Fruit fly (Drosophila melanogaster) whole organism, embryonic: ENCODE measurements around the gene CG33230.

ENCODE experiments used
- Antp ChIP-seq: fragments of 200-800 bp; sonication (Bioruptor generic); optimal IDR thresholded peaks from 3 replicates; lab custom pipeline; 2016; ENCODE audit warnings: missing biosample characterization, missing genetic modification characterization
- CG10209 ChIP-seq: fragments of 200-800 bp; sonication (Bioruptor generic); optimal IDR thresholded peaks from 3 replicates; lab custom pipeline; 2017; ENCODE audit warnings: missing biosample characterization, mild to moderate bottlenecking, missing genetic modification characterization, missing genetic modification reagents
- CG11504 ChIP-seq: fragments of 200-800 bp; sonication (Bioruptor generic); optimal IDR thresholded peaks from 3 replicates; lab custom pipeline; 2019; ENCODE audit warnings: missing biosample characterization, mild to moderate bottlenecking, missing genetic modification characterization, moderate library complexity
- CG11695 ChIP-seq: fragments of 200-800 bp; sonication (Bioruptor generic); IDR thresholded peaks from 3 replicates; pipeline ENCODE4 v1.3.6; 2022; ENCODE audit warnings: missing biosample characterization, missing genetic modification characterization
- CG11696 ChIP-seq: fragments of 200-800 bp; sonication (Bioruptor generic); IDR thresholded peaks from 2 replicates; pipeline ENCODE4 v1.3.6; 2022; ENCODE audit warnings: missing biosample characterization, missing genetic modification characterization
- CG16813 ChIP-seq: fragments of 200-800 bp; sonication (Bioruptor generic); IDR thresholded peaks from 3 replicates; pipeline ENCODE4 v1.3.6; 2022; ENCODE audit warnings: missing biosample characterization, missing genetic modification characterization; ENCODE audit not compliant: partially characterized antibody
- CG17359 ChIP-seq: fragments of 200-800 bp; sonication (Bioruptor generic); optimal IDR thresholded peaks from 3 replicates; lab custom pipeline; 2018; ENCODE audit warnings: missing biosample characterization, mild to moderate bottlenecking, missing genetic modification characterization, moderate library complexity
- CG17385 ChIP-seq: fragments of 200-800 bp; sonication (Bioruptor generic); optimal IDR thresholded peaks from 3 replicates; lab custom pipeline; 2018; ENCODE audit warnings: missing biosample characterization, mild to moderate bottlenecking, missing genetic modification characterization
- CG1832 ChIP-seq: fragments of 200-800 bp; sonication (Bioruptor generic); optimal IDR thresholded peaks from 2 replicates; lab custom pipeline; 2017; ENCODE audit warnings: missing biosample characterization, mild to moderate bottlenecking, missing genetic modification characterization, inconsistent platforms
- CG18476 ChIP-seq: fragments of 200-800 bp; sonication (Bioruptor generic); optimal IDR thresholded peaks from 2 replicates; lab custom pipeline; 2016; ENCODE audit warnings: missing biosample characterization, mild to moderate bottlenecking, missing genetic modification characterization
- CG18764 ChIP-seq: fragments of 200-800 bp; sonication (Bioruptor generic); optimal IDR thresholded peaks from 3 replicates; lab custom pipeline; 2016; ENCODE audit warnings: missing biosample characterization, missing genetic modification characterization
- CG2120 ChIP-seq: fragments of 200-800 bp; sonication (Bioruptor generic); optimal IDR thresholded peaks from 3 replicates; lab custom pipeline; 2016; ENCODE audit warnings: missing biosample characterization, missing genetic modification characterization
- CG2129 ChIP-seq: fragments of 200-800 bp; sonication (Bioruptor generic); IDR thresholded peaks from 2 replicates; pipeline ENCODE4 v1.3.6; 2022; ENCODE audit warnings: missing biosample characterization, missing genetic modification characterization; ENCODE audit not compliant: partially characterized antibody
- CG2678 ChIP-seq: fragments of 200-800 bp; sonication (Bioruptor generic); optimal IDR thresholded peaks from 3 replicates; lab custom pipeline; 2019; ENCODE audit warnings: missing biosample characterization, mild to moderate bottlenecking, missing genetic modification characterization, moderate library complexity
- CG32767 ChIP-seq: fragments of 200-800 bp; sonication (Bioruptor generic); IDR thresholded peaks from 2 replicates; pipeline ENCODE4 v1.3.6; 2022; ENCODE audit warnings: missing biosample characterization, missing genetic modification characterization
- CG3407 ChIP-seq: fragments of 200-800 bp; sonication (Bioruptor generic); optimal IDR thresholded peaks from 2 replicates; lab custom pipeline; 2018; ENCODE audit warnings: missing biosample characterization, mild to moderate bottlenecking, missing genetic modification characterization
- CG3847 ChIP-seq: fragments of 200-800 bp; sonication (Bioruptor generic); IDR thresholded peaks from 2 replicates; pipeline ENCODE4 v1.3.6; 2022; ENCODE audit warnings: missing biosample characterization, missing genetic modification characterization
- CG5953 ChIP-seq: fragments of 200-800 bp; sonication (Bioruptor generic); IDR thresholded peaks from 2 replicates; pipeline ENCODE4 v1.3.6; 2022; ENCODE audit warnings: missing biosample characterization, missing genetic modification characterization
- CG7372 ChIP-seq: fragments of 200-800 bp; sonication (Bioruptor generic); IDR thresholded peaks from 2 replicates; pipeline ENCODE4 v1.3.6; 2022; ENCODE audit warnings: missing biosample characterization, missing genetic modification characterization
- CG7963 ChIP-seq: fragments of 200-800 bp; sonication (Bioruptor generic); IDR thresholded peaks from 3 replicates; pipeline ENCODE4 v1.3.6; 2022; ENCODE audit warnings: missing biosample characterization, missing genetic modification characterization; ENCODE audit not compliant: partially characterized antibody
- CG8281 ChIP-seq: fragments of 200-800 bp; sonication (Bioruptor generic); optimal IDR thresholded peaks from 2 replicates; lab custom pipeline; 2018; ENCODE audit warnings: missing biosample characterization, mild to moderate bottlenecking, missing genetic modification characterization, moderate library complexity
- CG8924 ChIP-seq: fragments of 200-800 bp; optimal IDR thresholded peaks from 3 replicates; lab custom pipeline; 2019; ENCODE audit warnings: missing biosample characterization, mild to moderate bottlenecking, missing genetic modification characterization, moderate library complexity
- CG9215 ChIP-seq: fragments of 200-800 bp; sonication (Bioruptor generic); IDR thresholded peaks from 2 replicates; pipeline ENCODE4 v1.3.6; 2022; ENCODE audit warnings: missing biosample characterization, missing genetic modification characterization
- CG9817 ChIP-seq: fragments of 200-800 bp; sonication (Bioruptor generic); optimal IDR thresholded peaks from 2 replicates; lab custom pipeline; 2018; ENCODE audit warnings: missing biosample characterization, mild to moderate bottlenecking, missing genetic modification characterization, moderate library complexity
- Camta ChIP-seq: fragments of 200-800 bp; sonication (Bioruptor generic); optimal IDR thresholded peaks from 2 replicates; lab custom pipeline; 2016; ENCODE audit warnings: missing biosample characterization, missing genetic modification characterization
- D19B ChIP-seq: fragments of 200-800 bp; sonication (Bioruptor generic); optimal IDR thresholded peaks from 2 replicates; lab custom pipeline; 2017; ENCODE audit warnings: missing biosample characterization, mild to moderate bottlenecking, missing genetic modification characterization
- Dll ChIP-seq: fragments of 200-800 bp; sonication (Bioruptor generic); IDR thresholded peaks from 4 replicates; pipeline ENCODE4 v1.3.6; 2022; ENCODE audit warnings: missing biosample characterization, missing genetic modification characterization; ENCODE audit not compliant: partially characterized antibody
- E2f1 ChIP-seq: fragments of 200-800 bp; sonication (Bioruptor generic); IDR thresholded peaks from 2 replicates; pipeline ENCODE4 v1.3.6; 2022; ENCODE audit warnings: missing biosample characterization, missing genetic modification characterization
- Hey ChIP-seq: fragments of 200-800 bp; sonication (Bioruptor generic); optimal IDR thresholded peaks from 3 replicates; lab custom pipeline; 2018; ENCODE audit warnings: missing biosample characterization, mild to moderate bottlenecking, missing genetic modification characterization
- NFAT ChIP-seq: fragments of 200-800 bp; sonication (Bioruptor generic); IDR thresholded peaks from 2 replicates; pipeline ENCODE4 v1.3.6; 2022; ENCODE audit warnings: missing biosample characterization, missing genetic modification characterization
- Ravus ChIP-seq: fragments of 200-800 bp; sonication (Bioruptor generic); IDR thresholded peaks from 2 replicates; pipeline ENCODE4 v1.3.6; 2022; ENCODE audit warnings: missing biosample characterization, missing genetic modification characterization
- Stat92E ChIP-seq, 3 experiments: fragments of >200 bp in 2 of 3; fragments of 200-800 bp in 1 of 3; sonication (Bioruptor generic) in 1 of 3; optimal IDR thresholded peaks; 2 replicates each; lab custom pipeline; 2017 to 2019; ENCODE audit warnings: missing biosample characterization in 3 of 3, missing genetic modification characterization in 3 of 3, mild to moderate bottlenecking in 1 of 3, moderate library complexity in 1 of 3
- amos ChIP-seq: fragments of 200-800 bp; sonication (Bioruptor generic); IDR thresholded peaks from 2 replicates; pipeline ENCODE4 v1.3.6; 2022; ENCODE audit warnings: missing biosample characterization, missing genetic modification characterization; ENCODE audit not compliant: partially characterized antibody
- bowl ChIP-seq: fragments of 200-800 bp; sonication (Bioruptor generic); IDR thresholded peaks from 2 replicates; pipeline ENCODE4 v1.3.6; 2022; ENCODE audit warnings: missing biosample characterization, missing genetic modification characterization
- cato ChIP-seq: fragments of 200-800 bp; sonication (Bioruptor generic); optimal IDR thresholded peaks from 2 replicates; lab custom pipeline; 2016; ENCODE audit warnings: missing biosample characterization, missing genetic modification characterization, borderline replicate concordance
- dan ChIP-seq: fragments of 200-800 bp; sonication (Bioruptor generic); IDR thresholded peaks from 2 replicates; pipeline ENCODE4 v1.3.6; 2022; ENCODE audit warnings: missing biosample characterization, missing genetic modification characterization
- dpn ChIP-seq, 2 experiments: fragments of 200-800 bp; sonication (Bioruptor generic); optimal IDR thresholded peaks; 3 replicates each; lab custom pipeline; 2016; ENCODE audit warnings: missing biosample characterization in 2 of 2, missing genetic modification characterization in 2 of 2
- fd64A ChIP-seq: fragments of 200-800 bp; sonication (Bioruptor generic); optimal IDR thresholded peaks from 3 replicates; lab custom pipeline; 2018; ENCODE audit warnings: missing biosample characterization, mild to moderate bottlenecking, missing genetic modification characterization
- gcm2 ChIP-seq: fragments of 200-800 bp; sonication (Bioruptor generic); optimal IDR thresholded peaks from 2 replicates; lab custom pipeline; 2016; ENCODE audit warnings: missing biosample characterization, missing genetic modification characterization
- gem ChIP-seq: fragments of 200-800 bp; sonication (Bioruptor generic); optimal IDR thresholded peaks from 2 replicates; lab custom pipeline; 2019; ENCODE audit warnings: missing biosample characterization, mild to moderate bottlenecking, missing genetic modification characterization, moderate library complexity
- org-1 ChIP-seq: fragments of 200-800 bp; sonication (Bioruptor generic); optimal IDR thresholded peaks from 2 replicates; lab custom pipeline; 2017; ENCODE audit warnings: missing biosample characterization, missing genetic modification characterization
- otp ChIP-seq: fragments of 200-800 bp; sonication (Bioruptor generic); IDR thresholded peaks from 3 replicates; pipeline ENCODE4, ENCODE4 v1.3.6; 2022; ENCODE audit warnings: missing biosample characterization, missing genetic modification characterization
- pho ChIP-seq: fragments of 200-800 bp; sonication (Bioruptor generic); optimal IDR thresholded peaks from 2 replicates; lab custom pipeline; 2016; ENCODE audit warnings: missing biosample characterization, missing genetic modification characterization
- prd ChIP-seq, 3 experiments: fragments of >200 bp in 2 of 3; fragments of 200-800 bp in 1 of 3; sonication (Bioruptor generic) in 1 of 3; optimal IDR thresholded peaks in 2 of 3; IDR thresholded peaks in 1 of 3; 2 replicates in 2 of 3; 3 replicates in 1 of 3; pipeline versions ENCODE4 v1.3.6 to Lab custom; 2017 to 2022; ENCODE audit warnings: missing biosample characterization in 1 of 3, missing genetic modification characterization in 1 of 3
- sd ChIP-seq: fragments of 200-800 bp; sonication (Bioruptor generic); optimal IDR thresholded peaks from 3 replicates; lab custom pipeline; 2018; ENCODE audit warnings: missing biosample characterization, mild to moderate bottlenecking, missing genetic modification characterization, moderate library complexity
- sima ChIP-seq: fragments of 200-800 bp; sonication (Bioruptor generic); optimal IDR thresholded peaks from 2 replicates; lab custom pipeline; 2016; ENCODE audit warnings: missing biosample characterization, missing genetic modification characterization
- usp ChIP-seq: fragments of >200 bp; optimal IDR thresholded peaks from 2 replicates; lab custom pipeline; 2017; ENCODE audit warnings: missing biosample characterization, missing genetic modification characterization
- wdn ChIP-seq: fragments of 200-800 bp; sonication (Bioruptor generic); IDR thresholded peaks from 2 replicates; pipeline ENCODE4 v1.3.6; 2022; ENCODE audit warnings: missing biosample characterization, missing genetic modification characterization
- zf30C ChIP-seq: fragments of 200-800 bp; sonication (Bioruptor generic); optimal IDR thresholded peaks from 3 replicates; lab custom pipeline; 2018; ENCODE audit warnings: missing biosample characterization, mild to moderate bottlenecking, missing genetic modification characterization
- zfh2 ChIP-seq: fragments of 200-800 bp; sonication (Bioruptor generic); optimal IDR thresholded peaks from 2 replicates; lab custom pipeline; 2016; ENCODE audit warnings: missing biosample characterization, missing genetic modification characterization

Gene CG33230

DNA sequence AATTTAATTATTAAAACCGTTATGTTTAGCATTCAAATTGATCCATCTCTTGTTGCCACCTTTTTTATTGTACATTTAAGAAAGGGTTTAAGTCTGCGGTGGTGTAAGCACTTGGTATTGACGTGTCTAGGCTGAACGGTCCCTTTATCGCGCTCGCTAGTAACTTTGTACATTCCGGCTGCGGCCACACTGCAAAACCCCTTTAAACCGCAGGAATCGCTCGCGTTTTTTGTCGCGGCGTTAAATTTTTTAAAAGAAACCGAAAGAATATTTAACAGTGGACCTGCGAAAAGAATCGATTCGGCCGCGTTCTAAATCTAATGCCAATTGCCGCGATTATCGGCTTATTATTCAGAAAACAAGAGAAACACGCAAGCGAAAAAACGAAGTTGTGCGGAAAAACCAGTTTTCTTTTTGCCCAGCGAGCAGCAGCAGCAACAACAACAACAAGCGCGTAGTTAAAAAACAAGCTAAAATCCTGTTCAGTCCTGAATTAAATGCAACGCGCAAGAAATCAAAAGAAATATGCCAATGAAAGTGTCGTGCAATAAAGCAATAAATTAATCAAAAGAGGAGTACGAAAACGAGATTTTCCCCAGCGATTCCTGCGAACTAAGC is 41.6 kb upstream of the CG33230 start, which contains the start of gene CG13917 (continued):
- TF ChIP-seq Camta (GFP tag; lab: Kevin White, UChicago) (no peak), CG11504 (tag; lab: Kevin White, UChicago) (peak; percentile 51), Hey (tag; lab: Kevin White, UChicago) (no peak), CG32767 (GFP tag; lab: Robert Waterston, UW) (no peak), gem (peak; percentile 33), wdn (GFP tag; lab: Robert Waterston, UW) (no peak), pho (GFP tag; lab: Kevin White, UChicago) (no peak), D19B (GFP tag; lab: Kevin White, UChicago) (no peak), otp (GFP tag; lab: Robert Waterston, UW) (no peak), CG11695 (GFP tag; lab: Robert Waterston, UW) (no peak), gcm2 (no peak), CG3847 (GFP tag; lab: Robert Waterston, UW) (peak; percentile 84), prd (optimal IDR thresholded peaks at IDR 0.05; lab: Kevin White, UChicago) (no peak), prd (GFP tag; IDR thresholded peaks at IDR 0.05; lab: Robert Waterston, UW) (no peak), CG1832 (no peak), CG16813 (GFP tag; lab: Robert Waterston, UW) (no peak), CG8281 (tag; lab: Kevin White, UChicago) (no peak), CG11696 (GFP tag; lab: Robert Waterston, UW) (no peak), CG2129 (no peak), bowl (GFP tag; lab: Robert Waterston, UW) (no peak), CG18476 (no peak), Dll (no peak; the same call in 3 of the 4 replicates), fd64A (GFP tag; lab: Kevin White, UChicago) (no peak), zf30C (no peak), CG7963 (GFP tag; lab: Robert Waterston, UW) (no peak), CG9817 (tag; lab: Kevin White, UChicago) (no peak), Antp (GFP tag; lab: Kevin White, UChicago) (no peak), CG17385 (GFP tag; lab: Kevin White, UChicago) (no peak), CG17359 (tag; lab: Kevin White, UChicago) (no peak), dan (GFP tag; lab: Robert Waterston, UW) (no peak), zfh2 (GFP tag; lab: Kevin White, UChicago) (no peak), CG7372 (GFP tag; lab: Robert Waterston, UW) (no peak), dpn (GFP tag; optimal IDR thresholded peaks at IDR 0.05; lab: Kevin White, UChicago) (no peak), CG9215 (GFP tag; lab: Robert Waterston, UW) (no peak), CG10209 (GFP tag; lab: Kevin White, UChicago) (no peak), org-1 (no peak), NFAT (GFP tag; lab: Robert Waterston, UW) (no peak), CG5953 (GFP tag; lab: Robert Waterston, UW) (no peak), sima (GFP tag; lab: Kevin White, UChicago) (no peak), E2f1 (GFP tag; lab: Robert Waterston, UW) (no peak), cato (GFP tag; lab: Kevin White, UChicago) (no peak), sd (tag; lab: Kevin White, UChicago) (no peak), usp (no peak), amos (GFP tag; lab: Robert Waterston, UW) (peak; percentile 46; the same call in 1 of the 2 replicates), Stat92E (GFP tag; optimal IDR thresholded peaks at IDR 0.05; lab: Kevin White, UChicago) (peak in 1 of 3 experiments; percentile 39), CG3407 (no peak), CG2678 (tag; lab: Kevin White, UChicago) (no peak), CG18764 (GFP tag; lab: Kevin White, UChicago) (no peak), CG8924 (no peak), CG2120 (GFP tag; lab: Kevin White, UChicago) (no peak), Ravus (GFP tag; lab: Robert Waterston, UW) (no peak)
